Worm (Caenorhabditis elegans): ENCODE results near the gene moc-3.

DNA sequence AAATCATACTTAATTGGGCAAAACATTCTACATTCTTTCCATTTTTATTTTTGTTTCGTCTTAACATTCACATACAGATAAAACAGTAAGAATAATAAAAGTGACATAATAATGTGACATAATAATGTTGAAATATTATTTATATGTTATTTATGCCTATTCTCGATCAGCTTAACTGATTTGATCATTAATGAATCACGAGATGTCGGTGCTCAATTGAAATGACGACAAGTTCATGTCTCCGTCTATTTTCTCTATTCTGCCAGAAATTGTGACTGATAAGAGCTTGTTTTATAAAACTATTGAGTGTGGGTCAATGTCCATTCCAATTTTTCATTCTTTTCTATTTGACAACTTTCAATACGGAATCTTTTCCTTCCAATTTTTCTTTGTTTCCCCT lies 21.4 kb downstream of the moc-3 start:
- TF ChIP-seq scrt-1 (GFP tag; IDR thresholded peaks at IDR 0.05): no peak
- no peak for TF ChIP-seq ama-1 (optimal IDR thresholded peaks at IDR 0.05)
- no peak for TF ChIP-seq flt-1 (GFP tag; IDR thresholded peaks at IDR 0.05)
- no peak for TF ChIP-seq hmbx-1 (tag; optimal IDR thresholded peaks at IDR 0.05)
- TF ChIP-seq B0310.2 (tag; optimal IDR thresholded peaks at IDR 0.05): no peak
- no peak for TF ChIP-seq sea-1 (GFP tag; conservative IDR thresholded peaks at IDR 0.05)
- TF ChIP-seq tra-4 (tag; optimal IDR thresholded peaks at IDR 0.05): no peak
- TF ChIP-seq hmg-4 (GFP tag; optimal IDR thresholded peaks at IDR 0.05): no peak
- no peak for TF ChIP-seq F13C5.2 (tag; optimal IDR thresholded peaks at IDR 0.05)
- TF ChIP-seq tbx-11 (GFP tag; IDR thresholded peaks at IDR 0.05): no peak
- no peak for TF ChIP-seq ceh-36 (tag; optimal IDR thresholded peaks at IDR 0.05)
